Worm (Caenorhabditis elegans): ENCODE measurements around the gene F58F6.5.
"Not testable (repeated sequence)": the region's sequence is repeated elsewhere in the genome, so short reads cannot be mapped to it uniquely, and the experiment has no call there.

The F58F6.5 gene

ce11 chrIV:1343379-1343778 lies at the start of gene F58F6.5:
TSS of gene F58F6.5 (plus strand) at chrIV:1343679.
- not testable (repeated sequence) for TF ChIP-seq ref-1 (GFP tag; conservative IDR thresholded peaks at IDR 0.05); med-1 (GFP tag; optimal IDR thresholded peaks at IDR 0.05; ENCODE audit: insufficient read depth); ztf-23 (GFP tag; IDR thresholded peaks at IDR 0.05)

- TF ChIP-seq T22C8.4 (GFP tag; IDR thresholded peaks at IDR 0.05) (no peak), ztf-29 (GFP tag; IDR thresholded peaks at IDR 0.05) (no peak), ztf-23 (GFP tag; IDR thresholded peaks at IDR 0.05) (no peak), flt-1 (GFP tag; IDR thresholded peaks at IDR 0.05) (no peak), tab-1 (GFP tag; IDR thresholded peaks at IDR 0.05) (no peak)
Observed at ce11 chrIV:1298984-1299383, 44.5 kb upstream of the F58F6.5 start.

ce11 chrIV:1309600-1310207 lies 33.8 kb upstream of the F58F6.5 start, which contains the start of the genes ddx-46 and F53H1.4:
TSS of gene ddx-46 (minus strand) at chrIV:1309650.
TSS of gene F53H1.4 (plus strand) at chrIV:1310166.
- TF ChIP-seq ztf-29 (GFP tag; IDR thresholded peaks at IDR 0.05) = no peak
- TF ChIP-seq flt-1 (GFP tag; IDR thresholded peaks at IDR 0.05) = 0 out of 2 replicates have a peak, but pooled peaks have one; percentile 18

ce11 chrIV:1310337-1310736 lies 33.1 kb upstream of the F58F6.5 start:
- TF ChIP-seq ztf-29 (GFP tag; IDR thresholded peaks at IDR 0.05) = no peak
- TF ChIP-seq klf-2 (GFP tag; conservative IDR thresholded peaks at IDR 0.05) = no peak
- TF ChIP-seq ref-1 (GFP tag; conservative IDR thresholded peaks at IDR 0.05) = no peak
- no peak for TF ChIP-seq ztf-23 (GFP tag; IDR thresholded peaks at IDR 0.05)
- TF ChIP-seq T22C8.4 (GFP tag; IDR thresholded peaks at IDR 0.05) = no peak
- no peak for TF ChIP-seq med-1 (GFP tag; optimal IDR thresholded peaks at IDR 0.05; ENCODE audit: insufficient read depth)
- TF ChIP-seq cog-1 (tag; optimal IDR thresholded peaks at IDR 0.05) = no peak

- TF ChIP-seq T22C8.4 (GFP tag; IDR thresholded peaks at IDR 0.05) (no peak), flt-1 (GFP tag; IDR thresholded peaks at IDR 0.05) (no peak), med-1 (GFP tag; optimal IDR thresholded peaks at IDR 0.05; ENCODE audit: insufficient read depth) (no peak), ref-1 (GFP tag; conservative IDR thresholded peaks at IDR 0.05) (no peak), klf-2 (GFP tag; conservative IDR thresholded peaks at IDR 0.05) (no peak), cog-1 (tag; optimal IDR thresholded peaks at IDR 0.05) (no peak), ztf-29 (GFP tag; IDR thresholded peaks at IDR 0.05) (no peak), tab-1 (GFP tag; IDR thresholded peaks at IDR 0.05) (no peak), ztf-23 (GFP tag; IDR thresholded peaks at IDR 0.05) (no peak)
Observed at ce11 chrIV:1328682-1329212, 14.7 kb upstream of the F58F6.5 start, which contains the start of gene F53H1.3. TSS of gene F53H1.3 (plus strand) at chrIV:1329162.

- not testable (repeated sequence) for TF ChIP-seq flt-1, T22C8.4, ztf-29 (GFP tag; IDR thresholded peaks at IDR 0.05)
Observed at ce11 chrIV:1340788-1341187, 2.7 kb upstream of the F58F6.5 start, which contains the start of gene F58F6.6. TSS of gene F58F6.6 (plus strand) at chrIV:1341088.

ce11 chrIV:1346981-1347380 lies 3.5 kb downstream of the F58F6.5 start, which contains the start of gene rfc-2:
TSS of gene rfc-2 (plus strand) at chrIV:1347314.
- TF ChIP-seq med-1 (GFP tag; optimal IDR thresholded peaks at IDR 0.05; ENCODE audit: insufficient read depth) (no peak), flt-1 (GFP tag; IDR thresholded peaks at IDR 0.05) (no peak), ztf-29 (GFP tag; IDR thresholded peaks at IDR 0.05) (no peak), ztf-23 (GFP tag; IDR thresholded peaks at IDR 0.05) (no peak), ref-1 (GFP tag; conservative IDR thresholded peaks at IDR 0.05) (no peak), tab-1 (GFP tag; IDR thresholded peaks at IDR 0.05) (no peak), klf-2 (GFP tag; conservative IDR thresholded peaks at IDR 0.05) (no peak), T22C8.4 (GFP tag; IDR thresholded peaks at IDR 0.05) (no peak), cog-1 (tag; optimal IDR thresholded peaks at IDR 0.05) (no peak)

- TF ChIP-seq ztf-29 (GFP tag; IDR thresholded peaks at IDR 0.05) (no peak), ztf-23 (GFP tag; IDR thresholded peaks at IDR 0.05) (no peak), med-1 (GFP tag; optimal IDR thresholded peaks at IDR 0.05; ENCODE audit: insufficient read depth) (no peak), flt-1 (GFP tag; IDR thresholded peaks at IDR 0.05) (no peak), klf-2 (GFP tag; conservative IDR thresholded peaks at IDR 0.05) (no peak)
Observed at ce11 chrIV:1349352-1349751, 5.9 kb downstream of the F58F6.5 start.

- no peak for TF ChIP-seq med-1 (GFP tag; optimal IDR thresholded peaks at IDR 0.05; ENCODE audit: insufficient read depth)
- no peak for TF ChIP-seq flt-1 (GFP tag; IDR thresholded peaks at IDR 0.05)
- no peak for TF ChIP-seq klf-2 (GFP tag; conservative IDR thresholded peaks at IDR 0.05)
- TF ChIP-seq ztf-23 (GFP tag; IDR thresholded peaks at IDR 0.05) = no peak
- TF ChIP-seq cog-1 (tag; optimal IDR thresholded peaks at IDR 0.05) = no peak
- TF ChIP-seq ztf-29 (GFP tag; IDR thresholded peaks at IDR 0.05) = no peak
- TF ChIP-seq T22C8.4 (GFP tag; IDR thresholded peaks at IDR 0.05) = no peak
- TF ChIP-seq tab-1 (GFP tag; IDR thresholded peaks at IDR 0.05) = no peak
- TF ChIP-seq ref-1 (GFP tag; conservative IDR thresholded peaks at IDR 0.05) = no peak
Observed at ce11 chrIV:1353811-1354210, 10.3 kb downstream of the F58F6.5 start.

- TF ChIP-seq T22C8.4 (GFP tag; IDR thresholded peaks at IDR 0.05) (peak; percentile 73), med-1 (GFP tag; optimal IDR thresholded peaks at IDR 0.05; ENCODE audit: insufficient read depth) (no peak), ztf-29 (GFP tag; IDR thresholded peaks at IDR 0.05) (no peak), tab-1 (GFP tag; IDR thresholded peaks at IDR 0.05) (no peak)
Observed at ce11 chrIV:1355147-1355546, 11.7 kb downstream of the F58F6.5 start, which contains the start of gene col-104. TSS of gene col-104 (minus strand) at chrIV:1355305.
